Worm (Caenorhabditis elegans) whole organism, late embryonic: ENCODE results near the gene clec-56.

Experiments used
- C08G9.2 ChIP-seq: sonication (generic microtip); optimal IDR thresholded peaks from 2 replicates; lab custom pipeline; 2016; ENCODE audit warnings: mild to moderate bottlenecking, missing genetic modification characterization, moderate library complexity, missing compliant biosample characterization
- C38D4.7 ChIP-seq: fragments of 200-800 bp; sonication (Bioruptor generic); optimal IDR thresholded peaks from 2 replicates; lab custom pipeline; 2018; ENCODE audit warnings: mild to moderate bottlenecking, missing genetic modification characterization, moderate library complexity, missing compliant biosample characterization
- T23F11.4 ChIP-seq: fragments of 200-800 bp; sonication (Bioruptor generic); optimal IDR thresholded peaks from 2 replicates; lab custom pipeline; 2018; ENCODE audit warnings: mild to moderate bottlenecking, missing genetic modification characterization, missing compliant biosample characterization
- Y22D7AL.16 ChIP-seq: sonication (generic microtip); optimal IDR thresholded peaks from 2 replicates; lab custom pipeline; 2016; ENCODE audit warnings: missing genetic modification characterization, missing compliant biosample characterization
- ceh-14 ChIP-seq: sonication (generic microtip); optimal IDR thresholded peaks from 2 replicates; lab custom pipeline; 2016; ENCODE audit warnings: missing genotype, missing genetic modification characterization, missing compliant biosample characterization
- ceh-2 ChIP-seq: sonication (generic microtip); optimal IDR thresholded peaks from 2 replicates; lab custom pipeline; 2016; ENCODE audit warnings: missing genotype, missing genetic modification characterization, missing compliant biosample characterization
- ceh-24 ChIP-seq: sonication (generic microtip); optimal IDR thresholded peaks from 2 replicates; lab custom pipeline; 2016; ENCODE audit warnings: mild to moderate bottlenecking, missing genetic modification characterization, missing compliant biosample characterization
- ceh-30 ChIP-seq: fragments of 150-350 bp; optimal IDR thresholded peaks from 2 replicates; lab custom pipeline; 2014; ENCODE audit warnings: missing biosample characterization, missing genetic modification characterization
- ceh-31 ChIP-seq: sonication (generic microtip); optimal IDR thresholded peaks from 2 replicates; lab custom pipeline; 2016; ENCODE audit warnings: missing genetic modification characterization, missing compliant biosample characterization
- ceh-45 ChIP-seq: fragments of 200-800 bp; sonication (Bioruptor generic); IDR thresholded peaks from 2 replicates; pipeline ENCODE4 v1.3.6; 2022; ENCODE audit warnings: missing genetic modification reagents, missing genetic modification characterization, missing compliant biosample characterization
- ceh-48 ChIP-seq: sonication (generic microtip); optimal IDR thresholded peaks from 2 replicates; lab custom pipeline; 2016; ENCODE audit warnings: missing genetic modification characterization, inconsistent platforms, missing compliant biosample characterization
- ceh-6 ChIP-seq: fragments of 200-800 bp; sonication (Bioruptor generic); optimal IDR thresholded peaks from 2 replicates; lab custom pipeline; 2018; ENCODE audit warnings: mild to moderate bottlenecking, missing genetic modification characterization, missing compliant biosample characterization
- ceh-9 ChIP-seq: sonication (generic microtip); optimal IDR thresholded peaks from 2 replicates; lab custom pipeline; 2016; ENCODE audit warnings: mild to moderate bottlenecking, missing genetic modification characterization, inconsistent platforms, missing compliant biosample characterization
- dmd-4 ChIP-seq: sonication (generic microtip); optimal IDR thresholded peaks from 2 replicates; lab custom pipeline; 2016; ENCODE audit warnings: borderline replicate concordance, missing genetic modification characterization, missing compliant biosample characterization
- eyg-1 ChIP-seq: sonication (generic microtip); optimal IDR thresholded peaks from 2 replicates; lab custom pipeline; 2016; ENCODE audit warnings: missing genotype, missing genetic modification characterization, missing compliant biosample characterization
- fax-1 ChIP-seq: sonication (generic microtip); optimal IDR thresholded peaks from 2 replicates; lab custom pipeline; 2016; ENCODE audit warnings: missing genotype, missing genetic modification characterization, missing compliant biosample characterization
- fkh-10 ChIP-seq: fragments of 150-350 bp; optimal IDR thresholded peaks from 2 replicates; lab custom pipeline; 2014; ENCODE audit warnings: missing biosample characterization, missing genetic modification reagents, missing genetic modification characterization
- hlh-15 ChIP-seq: sonication (generic microtip); optimal IDR thresholded peaks from 2 replicates; lab custom pipeline; 2016; ENCODE audit warnings: missing genetic modification characterization, missing compliant biosample characterization
- hlh-6 ChIP-seq: sonication (generic microtip); optimal IDR thresholded peaks from 2 replicates; lab custom pipeline; 2016; ENCODE audit warnings: missing genotype, missing genetic modification characterization, missing compliant biosample characterization
- hlh-8 ChIP-seq: sonication (generic microtip); optimal IDR thresholded peaks from 2 replicates; lab custom pipeline; 2016; ENCODE audit warnings: missing genotype, missing genetic modification characterization, missing compliant biosample characterization
- lim-6 ChIP-seq: sonication (generic microtip); optimal IDR thresholded peaks from 2 replicates; lab custom pipeline; 2016; ENCODE audit warnings: missing genetic modification characterization, missing compliant biosample characterization
- madf-2 ChIP-seq: sonication (generic microtip); optimal IDR thresholded peaks from 2 replicates; lab custom pipeline; 2017; ENCODE audit warnings: missing genetic modification characterization, missing compliant biosample characterization
- nhr-232 ChIP-seq: sonication (generic microtip); optimal IDR thresholded peaks from 2 replicates; lab custom pipeline; 2016; ENCODE audit warnings: missing genetic modification characterization, missing compliant biosample characterization
- npax-4 ChIP-seq: sonication (generic microtip); optimal IDR thresholded peaks from 2 replicates; lab custom pipeline; 2016; ENCODE audit warnings: missing genetic modification characterization, missing compliant biosample characterization
- pag-3 ChIP-seq: sonication (generic microtip); optimal IDR thresholded peaks from 2 replicates; lab custom pipeline; 2016; ENCODE audit warnings: missing compliant biosample characterization, missing genetic modification characterization, borderline replicate concordance
- ref-2 ChIP-seq: sonication (generic microtip); optimal IDR thresholded peaks from 2 replicates; lab custom pipeline; 2016; ENCODE audit warnings: missing genetic modification characterization, missing compliant biosample characterization
- rnt-1 ChIP-seq: sonication (generic microtip); optimal IDR thresholded peaks from 2 replicates; lab custom pipeline; 2016; ENCODE audit warnings: missing genetic modification characterization, missing compliant biosample characterization
- sdc-2 ChIP-seq: sonication (generic microtip); optimal IDR thresholded peaks from 2 replicates; lab custom pipeline; 2016; ENCODE audit warnings: missing genotype, missing genetic modification characterization, missing compliant biosample characterization
- sox-2 ChIP-seq: fragments of 200-800 bp; sonication (Bioruptor generic); IDR thresholded peaks from 2 replicates; pipeline ENCODE4 v1.3.6; 2022; ENCODE audit warnings: missing genetic modification reagents, missing genetic modification characterization, missing compliant biosample characterization
- syd-9 ChIP-seq: sonication (generic microtip); optimal IDR thresholded peaks from 2 replicates; lab custom pipeline; 2016; ENCODE audit warnings: mild to moderate bottlenecking, missing genetic modification characterization, moderate library complexity, missing compliant biosample characterization
- tbx-2 ChIP-seq: sonication (generic microtip); optimal IDR thresholded peaks from 2 replicates; lab custom pipeline; 2016; ENCODE audit warnings: missing genetic modification characterization, missing compliant biosample characterization
- tbx-7 ChIP-seq: sonication (generic microtip); optimal IDR thresholded peaks from 2 replicates; lab custom pipeline; 2016; ENCODE audit warnings: missing genotype, missing genetic modification characterization, missing compliant biosample characterization
- unc-42 ChIP-seq: sonication (generic microtip); optimal IDR thresholded peaks from 2 replicates; lab custom pipeline; 2016; ENCODE audit warnings: missing genotype, missing genetic modification characterization, missing compliant biosample characterization
- unc-55 ChIP-seq: sonication (generic microtip); optimal IDR thresholded peaks from 2 replicates; lab custom pipeline; 2017; ENCODE audit warnings: missing biosample characterization, missing genetic modification reagents, missing genetic modification characterization
- zip-5 ChIP-seq: sonication (generic microtip); optimal IDR thresholded peaks from 2 replicates; lab custom pipeline; 2016; ENCODE audit warnings: missing genetic modification characterization, missing compliant biosample characterization
- ztf-16 ChIP-seq: sonication (generic microtip); optimal IDR thresholded peaks from 2 replicates; lab custom pipeline; 2017; ENCODE audit warnings: missing genetic modification characterization, missing compliant biosample characterization

Gene clec-56

ce11 chrV:14437355-14437754 is 36.8 kb upstream of the clec-56 start:
- TF ChIP-seq ceh-45 (no peak), ceh-9 (tag; lab: Kevin White, UChicago) (no peak), ceh-48 (tag; lab: Kevin White, UChicago) (no peak), hlh-6 (no peak), C08G9.2 (no peak)

ce11 chrV:14438099-14438739 is 36.0 kb upstream of the clec-56 start:
- TF ChIP-seq npax-4 (tag; lab: Kevin White, UChicago) = no peak
- no peak for TF ChIP-seq unc-42
- no peak for TF ChIP-seq ceh-30 (tag; lab: Kevin White, UChicago)
- TF ChIP-seq C38D4.7 = no peak
- no peak for TF ChIP-seq sdc-2 (tag; lab: Kevin White, UChicago)
- no peak for TF ChIP-seq sox-2 (GFP tag; lab: Robert Waterston, UW)
- TF ChIP-seq ceh-6 (GFP tag; lab: Kevin White, UChicago) = no peak
- TF ChIP-seq tbx-2 (tag; lab: Kevin White, UChicago) = no peak
- TF ChIP-seq ceh-2 (tag; lab: Kevin White, UChicago) = no peak
- TF ChIP-seq, all 69 proteins: peak for 0

- TF ChIP-seq ceh-24 (tag; lab: Kevin White, UChicago) = no peak
- TF ChIP-seq fkh-10 (GFP tag; lab: Kevin White, UChicago) = no peak
- TF ChIP-seq hlh-8 (tag; lab: Kevin White, UChicago) = no peak
- TF ChIP-seq dmd-4 (tag; lab: Kevin White, UChicago) = no peak
- TF ChIP-seq unc-55 (GFP tag; lab: Kevin White, UChicago) = no peak
- TF ChIP-seq eyg-1 (tag; lab: Kevin White, UChicago) = no peak
- no peak for TF ChIP-seq ztf-16
- no peak for TF ChIP-seq nhr-232
- no peak for TF ChIP-seq ceh-31 (tag; lab: Kevin White, UChicago)
- TF ChIP-seq ceh-6 (GFP tag; lab: Kevin White, UChicago) = no peak
- no peak for TF ChIP-seq ref-2 (tag; lab: Kevin White, UChicago)
- no peak for TF ChIP-seq T23F11.4 (GFP tag; lab: Kevin White, UChicago)
- no peak for TF ChIP-seq Y22D7AL.16 (tag; lab: Kevin White, UChicago)
- no peak for TF ChIP-seq npax-4 (tag; lab: Kevin White, UChicago)
- TF ChIP-seq ceh-45 = no peak
- no peak for TF ChIP-seq madf-2 (tag; lab: Kevin White, UChicago)
- no peak for TF ChIP-seq hlh-15
- TF ChIP-seq, all 69 proteins: peak for 0
Measured at ce11 chrV:14439236-14439635, 35.0 kb upstream of the clec-56 start.

- TF ChIP-seq npax-4 (tag; lab: Kevin White, UChicago) (no peak), pag-3 (no peak), C38D4.7 (no peak), syd-9 (tag; lab: Kevin White, UChicago) (no peak), ref-2 (tag; lab: Kevin White, UChicago) (no peak)
Measured at ce11 chrV:14440841-14441240, 33.4 kb upstream of the clec-56 start, which contains the start of gene F23B12.4. Gene F23B12.4 (plus strand): TSS chrV:14441141.

- peak; percentile 25 for TF ChIP-seq tbx-7
- TF ChIP-seq lim-6 (tag; lab: Kevin White, UChicago) = peak; percentile 50
- TF ChIP-seq fax-1 (tag; lab: Kevin White, UChicago) = peak; percentile 25
- TF ChIP-seq tbx-2 (tag; lab: Kevin White, UChicago) = peak; percentile 72
- TF ChIP-seq zip-5 (tag; lab: Kevin White, UChicago) = peak; percentile 23
- peak; percentile 68 for TF ChIP-seq C08G9.2
- peak; percentile 34 for TF ChIP-seq dmd-4 (tag; lab: Kevin White, UChicago)
- TF ChIP-seq rnt-1 (tag; lab: Kevin White, UChicago) = peak; percentile 14
- peak; percentile 45 for TF ChIP-seq ceh-2 (tag; lab: Kevin White, UChicago)
- TF ChIP-seq ceh-31 (tag; lab: Kevin White, UChicago) = peak; percentile 83
- TF ChIP-seq ceh-14 = peak; percentile 50
Measured at ce11 chrV:14443471-14444015, 30.7 kb upstream of the clec-56 start.
